Fruit fly (Drosophila melanogaster) whole organism, embryonic: Measurements from ENCODE around the gene CG7332.

ENCODE experiments used
- B-H2 ChIP-seq: fragments of 200-800 bp; sonication (Bioruptor generic); optimal IDR thresholded peaks from 2 replicates; lab custom pipeline; 2018; ENCODE audit warnings: missing biosample characterization, mild to moderate bottlenecking, missing genetic modification characterization
- BtbVII ChIP-seq: fragments of 200-800 bp; sonication (Bioruptor generic); optimal IDR thresholded peaks from 3 replicates; lab custom pipeline; 2017; ENCODE audit warnings: missing biosample characterization, mild to moderate bottlenecking, missing genetic modification characterization
- CG10267 ChIP-seq: fragments of 200-800 bp; sonication (Bioruptor generic); optimal IDR thresholded peaks from 2 replicates; lab custom pipeline; 2018; ENCODE audit warnings: missing biosample characterization, mild to moderate bottlenecking, missing genetic modification characterization, moderate library complexity
- CG11085 ChIP-seq: fragments of 200-800 bp; sonication (Bioruptor generic); IDR thresholded peaks from 2 replicates; pipeline ENCODE4 v1.3.6; 2022; ENCODE audit warnings: missing biosample characterization, missing genetic modification characterization
- CG11504 ChIP-seq: fragments of 200-800 bp; sonication (Bioruptor generic); optimal IDR thresholded peaks from 3 replicates; lab custom pipeline; 2019; ENCODE audit warnings: missing biosample characterization, mild to moderate bottlenecking, missing genetic modification characterization, moderate library complexity
- CG13123 ChIP-seq: fragments of 200-800 bp; sonication (Bioruptor generic); optimal IDR thresholded peaks from 2 replicates; lab custom pipeline; 2016; ENCODE audit warnings: missing biosample characterization, missing genetic modification characterization
- CG13624 ChIP-seq: fragments of 200-800 bp; sonication (Bioruptor generic); optimal IDR thresholded peaks from 2 replicates; lab custom pipeline; 2016; ENCODE audit warnings: missing biosample characterization, missing genetic modification characterization
- CG13894 ChIP-seq: fragments of 200-800 bp; sonication (Bioruptor generic); optimal IDR thresholded peaks from 3 replicates; lab custom pipeline; 2018; ENCODE audit warnings: missing biosample characterization, mild to moderate bottlenecking, missing genetic modification characterization, moderate library complexity
- CG15479 ChIP-seq: fragments of 200-800 bp; sonication (Bioruptor generic); optimal IDR thresholded peaks from 3 replicates; lab custom pipeline; 2019; ENCODE audit warnings: missing biosample characterization, mild to moderate bottlenecking, missing genetic modification characterization, moderate library complexity
- CG1603 ChIP-seq: fragments of 200-800 bp; sonication (Bioruptor generic); optimal IDR thresholded peaks from 2 replicates; lab custom pipeline; 2019; ENCODE audit warnings: missing biosample characterization, mild to moderate bottlenecking, missing genetic modification characterization, moderate library complexity
- CG17186 ChIP-seq: fragments of 200-800 bp; sonication (Bioruptor generic); optimal IDR thresholded peaks from 3 replicates; lab custom pipeline; 2017; ENCODE audit warnings: missing biosample characterization, missing genetic modification reagents, missing genetic modification characterization
- CG17385 ChIP-seq: fragments of 200-800 bp; sonication (Bioruptor generic); optimal IDR thresholded peaks from 3 replicates; lab custom pipeline; 2018; ENCODE audit warnings: missing biosample characterization, mild to moderate bottlenecking, missing genetic modification characterization
- CG17802 ChIP-seq: fragments of 200-800 bp; sonication (Bioruptor generic); optimal IDR thresholded peaks from 2 replicates; lab custom pipeline; 2018; ENCODE audit warnings: missing biosample characterization, mild to moderate bottlenecking, missing genetic modification characterization, moderate library complexity
- CG2678 ChIP-seq: fragments of 200-800 bp; sonication (Bioruptor generic); optimal IDR thresholded peaks from 3 replicates; lab custom pipeline; 2019; ENCODE audit warnings: missing biosample characterization, mild to moderate bottlenecking, missing genetic modification characterization, moderate library complexity
- CG30020 ChIP-seq: fragments of 200-800 bp; optimal IDR thresholded peaks from 2 replicates; lab custom pipeline; 2019; ENCODE audit warnings: missing biosample characterization, mild to moderate bottlenecking, missing genetic modification characterization, moderate library complexity
- CG32532 ChIP-seq: fragments of 200-800 bp; sonication (Bioruptor generic); IDR thresholded peaks from 2 replicates; pipeline ENCODE4 v1.3.6; 2022; ENCODE audit warnings: missing biosample characterization, missing genetic modification characterization
- CG4328 ChIP-seq: fragments of 200-800 bp; sonication (Bioruptor generic); optimal IDR thresholded peaks from 3 replicates; lab custom pipeline; 2017; ENCODE audit warnings: missing biosample characterization, missing genetic modification reagents, missing genetic modification characterization
- CG7963 ChIP-seq: fragments of 200-800 bp; sonication (Bioruptor generic); IDR thresholded peaks from 3 replicates; pipeline ENCODE4 v1.3.6; 2022; ENCODE audit warnings: missing biosample characterization, missing genetic modification characterization; ENCODE audit not compliant: partially characterized antibody
- CG8924 ChIP-seq: fragments of 200-800 bp; optimal IDR thresholded peaks from 3 replicates; lab custom pipeline; 2019; ENCODE audit warnings: missing biosample characterization, mild to moderate bottlenecking, missing genetic modification characterization, moderate library complexity
- Dll ChIP-seq: fragments of 200-800 bp; sonication (Bioruptor generic); IDR thresholded peaks from 4 replicates; pipeline ENCODE4 v1.3.6; 2022; ENCODE audit warnings: missing biosample characterization, missing genetic modification characterization; ENCODE audit not compliant: partially characterized antibody
- Ets97D ChIP-seq: fragments of 200-800 bp; sonication (Bioruptor generic); optimal IDR thresholded peaks from 3 replicates; lab custom pipeline; 2016; ENCODE audit warnings: missing biosample characterization, missing genetic modification characterization
- GATAe ChIP-seq: fragments of 200-800 bp; sonication (Bioruptor generic); conservative IDR thresholded peaks from 2 replicates; pipeline ENCODE4 v1.3.6; 2022; ENCODE audit warnings: missing biosample characterization, missing genetic modification characterization
- Hey ChIP-seq: fragments of 200-800 bp; sonication (Bioruptor generic); optimal IDR thresholded peaks from 3 replicates; lab custom pipeline; 2018; ENCODE audit warnings: missing biosample characterization, mild to moderate bottlenecking, missing genetic modification characterization
- Hmr ChIP-seq: fragments of 200-800 bp; sonication (Bioruptor generic); optimal IDR thresholded peaks from 3 replicates; lab custom pipeline; 2017; ENCODE audit warnings: mild to moderate bottlenecking, missing biosample characterization, missing genetic modification reagents, missing genetic modification characterization
- MESR4 ChIP-seq: fragments of 200-800 bp; sonication (Bioruptor generic); optimal IDR thresholded peaks from 2 replicates; lab custom pipeline; 2018; ENCODE audit warnings: missing biosample characterization, mild to moderate bottlenecking, missing genetic modification characterization, moderate library complexity
- NC2β ChIP-seq: fragments of 200-800 bp; sonication (Bioruptor generic); optimal IDR thresholded peaks from 2 replicates; lab custom pipeline; 2016; ENCODE audit warnings: missing biosample characterization, missing genetic modification characterization
- Pdp1 ChIP-seq, 2 experiments: fragments of 200-800 bp; sonication (Bioruptor generic); optimal IDR thresholded peaks; 3 replicates each; lab custom pipeline; 2016; ENCODE audit warnings: missing biosample characterization in 2 of 2, missing genetic modification characterization in 2 of 2, mild to moderate bottlenecking in 1 of 2, moderate library complexity in 1 of 2
- Sry-β ChIP-seq: fragments of 200-800 bp; sonication (Bioruptor generic); optimal IDR thresholded peaks from 2 replicates; lab custom pipeline; 2018; ENCODE audit warnings: missing biosample characterization, mild to moderate bottlenecking, missing genetic modification characterization, moderate library complexity
- ap ChIP-seq: fragments of 200-800 bp; sonication (Bioruptor generic); IDR thresholded peaks from 2 replicates; pipeline ENCODE4 v1.3.6; 2022; ENCODE audit warnings: missing biosample characterization, missing genetic modification characterization
- ase ChIP-seq: fragments of 200-800 bp; sonication (Bioruptor generic); IDR thresholded peaks from 3 replicates; pipeline ENCODE4 v1.3.6; 2022; ENCODE audit warnings: missing biosample characterization, missing genetic modification characterization
- ato ChIP-seq: fragments of 200-800 bp; sonication (Bioruptor generic); IDR thresholded peaks from 2 replicates; pipeline ENCODE4 v1.3.6; 2022; ENCODE audit warnings: missing biosample characterization, missing genetic modification characterization; ENCODE audit not compliant: partially characterized antibody
- corto ChIP-seq: fragments of 200-800 bp; sonication (Bioruptor generic); optimal IDR thresholded peaks from 2 replicates; lab custom pipeline; 2016; ENCODE audit warnings: missing biosample characterization, mild to moderate bottlenecking, missing genetic modification characterization, moderate library complexity
- crol ChIP-seq: fragments of 200-800 bp; sonication (Bioruptor generic); IDR thresholded peaks from 2 replicates; pipeline ENCODE4 v1.3.6; 2022; ENCODE audit warnings: missing biosample characterization, missing genetic modification characterization
- crp ChIP-seq, 2 experiments: fragments of 200-800 bp; sonication (Bioruptor generic); optimal IDR thresholded peaks; 2 replicates in 1 of 2; 3 replicates in 1 of 2; lab custom pipeline; 2017; ENCODE audit warnings: missing biosample characterization in 2 of 2, missing genetic modification characterization in 2 of 2, mild to moderate bottlenecking in 1 of 2, moderate library complexity in 1 of 2
- ewg ChIP-seq: fragments of 200-800 bp; sonication (Bioruptor generic); optimal IDR thresholded peaks from 3 replicates; lab custom pipeline; 2017; ENCODE audit warnings: mild to moderate bottlenecking, missing biosample characterization, missing genetic modification reagents, missing genetic modification characterization
- lbe ChIP-seq: fragments of 200-800 bp; sonication (Bioruptor generic); optimal IDR thresholded peaks from 2 replicates; lab custom pipeline; 2016; ENCODE audit warnings: missing biosample characterization, mild to moderate bottlenecking, missing genetic modification characterization
- lola ChIP-seq, 3 experiments: fragments of >200 bp in 2 of 3; fragments of 200-800 bp in 1 of 3; sonication (Bioruptor generic) in 1 of 3; optimal IDR thresholded peaks; 2 replicates each; lab custom pipeline; 2017 to 2019; ENCODE audit warnings: missing biosample characterization in 3 of 3, missing genetic modification characterization in 3 of 3, mild to moderate bottlenecking in 1 of 3, moderate library complexity in 1 of 3
- onecut ChIP-seq: fragments of 200-800 bp; sonication (Bioruptor generic); IDR thresholded peaks from 2 replicates; pipeline ENCODE4 v1.3.6; 2022; ENCODE audit warnings: missing biosample characterization, missing genetic modification characterization
- pros ChIP-seq: fragments of 200-800 bp; sonication (Bioruptor generic); optimal IDR thresholded peaks from 3 replicates; lab custom pipeline; 2019; ENCODE audit warnings: missing biosample characterization, mild to moderate bottlenecking, missing genetic modification characterization, moderate library complexity
- row ChIP-seq: fragments of 200-800 bp; sonication (Bioruptor generic); IDR thresholded peaks from 3 replicates; pipeline ENCODE4 v1.3.6; 2022; ENCODE audit warnings: missing biosample characterization, missing genetic modification characterization
- run ChIP-seq: fragments of 200-800 bp; sonication (Bioruptor generic); optimal IDR thresholded peaks from 3 replicates; lab custom pipeline; 2018; ENCODE audit warnings: missing biosample characterization, mild to moderate bottlenecking, missing genetic modification characterization
- scrt ChIP-seq: fragments of 200-800 bp; sonication (Bioruptor generic); optimal IDR thresholded peaks from 2 replicates; lab custom pipeline; 2018; ENCODE audit warnings: missing biosample characterization, mild to moderate bottlenecking, missing genetic modification characterization, moderate library complexity
- trem ChIP-seq: fragments of 200-800 bp; optimal IDR thresholded peaks from 3 replicates; lab custom pipeline; 2019; ENCODE audit warnings: missing biosample characterization, mild to moderate bottlenecking, missing genetic modification characterization, moderate library complexity
- vvl ChIP-seq: fragments of 200-800 bp; sonication (Bioruptor generic); IDR thresholded peaks from 2 replicates; pipeline ENCODE4 v1.3.6; 2022; ENCODE audit warnings: missing biosample characterization, missing genetic modification characterization
- wek ChIP-seq: fragments of 200-800 bp; sonication (Bioruptor generic); optimal IDR thresholded peaks from 3 replicates; lab custom pipeline; 2018; ENCODE audit warnings: missing biosample characterization, mild to moderate bottlenecking, missing genetic modification characterization, moderate library complexity
- z ChIP-seq: fragments of 200-800 bp; sonication (Bioruptor generic); IDR thresholded peaks from 3 replicates; pipeline ENCODE4 v1.3.6; 2022; ENCODE audit warnings: missing biosample characterization, missing genetic modification characterization

CG7332 gene

DNA sequence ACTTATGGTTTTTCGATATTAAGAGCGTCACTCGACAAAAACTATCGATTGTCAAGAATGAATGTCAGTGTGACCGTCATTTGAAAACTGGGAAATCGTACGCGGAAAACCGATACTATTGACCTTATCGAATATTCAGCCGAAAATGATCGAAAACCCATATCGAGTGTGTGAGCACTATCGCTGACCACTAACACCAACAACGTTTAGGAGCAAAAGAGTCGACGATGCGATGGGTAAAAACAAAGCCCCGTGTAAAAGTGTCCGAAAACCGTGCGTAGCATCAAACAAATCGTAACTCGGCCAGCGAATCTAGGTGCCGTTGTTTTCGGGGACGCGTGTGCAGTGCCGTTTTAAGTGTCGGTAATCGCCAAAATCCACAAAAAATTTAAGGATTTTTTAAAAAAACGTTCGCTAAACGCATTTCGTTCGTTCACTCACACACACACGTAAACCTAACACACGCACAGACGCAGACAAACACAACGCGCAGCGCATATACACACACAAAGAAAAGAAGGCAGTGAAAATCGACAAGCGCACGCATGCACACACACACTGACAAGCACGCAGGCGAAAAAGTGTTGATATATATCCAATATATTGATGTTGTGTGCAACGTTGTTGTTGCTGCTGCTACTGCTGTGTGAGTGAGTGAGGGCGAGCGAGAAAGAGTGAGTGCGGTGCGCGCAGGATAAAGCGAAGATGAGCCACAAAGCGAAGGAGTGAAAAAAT lies 20.4 kb upstream of the CG7332 start, which contains the start of the genes CG7326 and Dora (continued):
- TF ChIP-seq Hmr (GFP tag; lab: Kevin White, UChicago) (peak; percentile 55), CG7963 (GFP tag; lab: Robert Waterston, UW) (peak; percentile 91), CG32532 (0 out of 2 replicates have a peak, but pooled peaks have one; percentile 6), Pdp1 (GFP tag; optimal IDR thresholded peaks at IDR 0.05; lab: Kevin White, UChicago) (peak in 1 of 2 experiments; percentile 4), wek (GFP tag; lab: Kevin White, UChicago) (peak; percentile 41), trem (tag; lab: Kevin White, UChicago) (peak; percentile 63), NC2β (peak; percentile 8), lbe (GFP tag; lab: Kevin White, UChicago) (peak; percentile 25), run (no peak), CG2678 (tag; lab: Kevin White, UChicago) (no peak), CG1603 (tag; lab: Kevin White, UChicago) (peak; percentile 74), CG4328 (GFP tag; lab: Kevin White, UChicago) (no peak), CG10267 (peak; percentile 48), MESR4 (GFP tag; lab: Kevin White, UChicago) (peak; percentile 80), scrt (peak; percentile 25), CG13894 (tag; lab: Kevin White, UChicago) (peak; percentile 35), Dll (peak; percentile 87), CG30020 (peak; percentile 49), BtbVII (no peak), CG8924 (tag; lab: Kevin White, UChicago) (peak; percentile 60), lola (GFP tag; optimal IDR thresholded peaks at IDR 0.05; lab: Kevin White, UChicago) (peak in 1 of 3 experiments; percentile 59), row (GFP tag; lab: Robert Waterston, UW) (peak; percentile 54), vvl (GFP tag; lab: Robert Waterston, UW) (peak; percentile 26; the same call in 1 of the 2 replicates), ewg (peak; percentile 73), B-H2 (peak; percentile 32), Ets97D (GFP tag; lab: Kevin White, UChicago) (peak; percentile 61), CG13123 (no peak), GATAe (GFP tag; lab: Robert Waterston, UW) (no peak), CG13624 (GFP tag; lab: Kevin White, UChicago) (peak; percentile 37), CG17802 (tag; lab: Kevin White, UChicago) (no peak), onecut (GFP tag; lab: Robert Waterston, UW) (peak; percentile 80), ato (GFP tag; lab: Robert Waterston, UW) (peak; percentile 94), corto (no peak)
- TF ChIP-seq, all 482 proteins: peak for 127

DNA sequence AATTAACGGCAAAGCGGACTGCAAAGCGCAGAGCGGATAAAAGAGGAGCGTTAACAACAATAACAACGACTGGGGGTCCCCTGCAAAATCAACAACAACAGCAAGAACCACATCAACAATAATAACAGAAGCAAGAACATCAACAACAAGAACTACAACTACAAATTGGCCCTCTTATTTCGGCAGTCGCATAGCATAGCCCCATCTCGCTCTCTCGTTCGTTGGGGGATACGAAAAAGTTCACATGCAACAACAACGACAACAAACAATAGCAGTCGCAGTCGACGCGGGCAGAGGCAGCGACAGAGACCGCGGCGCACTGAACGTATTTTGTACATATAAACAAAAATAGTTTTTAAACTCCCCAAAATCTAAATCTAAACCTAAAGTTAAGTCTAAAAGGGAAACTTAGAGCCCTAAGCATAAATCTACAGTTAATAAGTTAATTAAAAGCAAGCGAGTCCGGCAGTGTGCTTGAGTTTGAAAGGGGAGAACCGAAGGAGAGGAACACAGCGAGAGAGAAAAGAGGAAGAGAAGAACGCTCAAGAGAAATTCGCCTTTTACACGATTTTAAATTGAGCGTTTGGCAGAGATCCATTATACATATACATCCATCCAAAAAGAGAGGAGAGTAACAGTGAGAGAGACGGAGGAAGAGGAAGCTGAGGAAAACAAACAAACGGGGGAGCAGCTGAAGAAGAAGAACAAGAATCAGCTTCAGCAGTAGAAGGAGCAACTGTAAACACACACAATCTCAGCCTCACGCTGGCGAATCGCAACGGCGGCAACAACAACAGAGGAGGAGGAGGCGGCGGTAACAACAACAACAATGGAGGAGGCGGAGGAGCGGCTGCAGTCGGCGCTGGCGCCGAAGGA lies 19.6 kb upstream of the CG7332 start:
- TF ChIP-seq crol (GFP tag; lab: Robert Waterston, UW) (peak; percentile 77), ap (GFP tag; lab: Robert Waterston, UW) (no peak), CG17186 (no peak), Sry-β (GFP tag; lab: Kevin White, UChicago) (no peak), Dll (0 out of 4 replicates have a peak, but pooled peaks have one; percentile 17), CG11085 (no peak), crp (GFP tag; optimal IDR thresholded peaks at IDR 0.05; lab: Kevin White, UChicago) (no peak), CG17385 (peak; percentile 91), z (GFP tag; lab: Robert Waterston, UW) (peak; percentile 83), vvl (GFP tag; lab: Robert Waterston, UW) (0 out of 2 replicates have a peak, but pooled peaks have one; percentile 7), ase (no peak), pros (peak; percentile 28), CG11504 (tag; lab: Kevin White, UChicago) (no peak), CG15479 (GFP tag; lab: Kevin White, UChicago) (peak; percentile 35), Hey (peak; percentile 30)
